Fruit fly (Drosophila melanogaster): Measurements from ENCODE around the gene Tgs1.

DNA sequence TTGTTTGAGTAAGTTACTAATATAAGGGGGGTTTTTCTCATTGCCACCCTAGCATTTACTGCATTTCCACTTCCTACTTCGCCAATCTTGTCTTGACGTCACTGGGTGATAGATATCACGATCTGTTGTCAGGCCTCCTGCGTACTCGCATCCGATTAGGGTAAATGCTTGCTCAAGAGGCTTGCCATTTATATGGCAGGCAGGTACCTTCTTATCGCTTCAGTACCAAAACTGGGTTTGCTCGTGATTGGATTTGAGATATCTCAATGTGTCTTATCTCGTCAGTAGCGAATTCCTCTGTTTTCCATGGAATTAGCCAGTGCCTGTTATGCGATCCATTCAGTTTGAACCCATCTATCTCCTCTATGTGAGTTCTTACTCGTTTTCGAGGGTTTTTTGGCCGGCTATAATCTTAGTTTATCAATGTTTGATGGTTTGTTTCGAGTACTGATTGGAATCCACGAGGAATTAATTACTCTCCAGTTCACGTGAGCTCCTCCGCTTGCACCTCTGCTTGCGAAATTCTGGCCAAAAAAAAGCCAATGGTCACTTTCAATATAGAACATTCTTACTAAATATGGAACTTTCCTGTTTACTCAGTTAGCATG lies 25.6 kb downstream of the Tgs1 start:
- TF ChIP-seq D1 (tag; optimal IDR thresholded peaks at IDR 0.05), result no peak
- TF ChIP-seq CG9948 (tag; optimal IDR thresholded peaks at IDR 0.05), result no peak
- no peak for TF ChIP-seq Pif1A (GFP tag; optimal IDR thresholded peaks at IDR 0.05)
- no peak for TF ChIP-seq CG32121 (GFP tag; IDR thresholded peaks at IDR 0.05)
- no peak for TF ChIP-seq EcR (GFP tag; optimal IDR thresholded peaks at IDR 0.05)
- TF ChIP-seq CG8159 (tag; optimal IDR thresholded peaks at IDR 0.05), result no peak
- TF ChIP-seq CG14655 (GFP tag; optimal IDR thresholded peaks at IDR 0.05), result no peak
- no peak for TF ChIP-seq CG8301 (tag; optimal IDR thresholded peaks at IDR 0.05)
- TF ChIP-seq gl (tag; optimal IDR thresholded peaks at IDR 0.05), result no peak
- no peak for TF ChIP-seq rn (GFP tag; IDR thresholded peaks at IDR 0.05)

Data from whole organism, pupa.